Worm (Caenorhabditis elegans) whole organism, late embryonic: ENCODE measurements around the gene C45G9.12.
A peak's percentile ranks its signal among the peaks of the same experiment; 100 is the strongest.

ENCODE experiments used
- C38D4.7 ChIP-seq: fragments of 200-800 bp; sonication (Bioruptor generic); optimal IDR thresholded peaks from 2 replicates; lab custom pipeline; 2018; ENCODE audit warnings: mild to moderate bottlenecking, missing genetic modification characterization, moderate library complexity, missing compliant biosample characterization
- F13H6.1 ChIP-seq: sonication (generic microtip); optimal IDR thresholded peaks from 2 replicates; lab custom pipeline; 2016; ENCODE audit warnings: missing genetic modification characterization, missing compliant biosample characterization
- K09A11.1 ChIP-seq: sonication (generic microtip); optimal IDR thresholded peaks from 2 replicates; lab custom pipeline; 2017; ENCODE audit warnings: antibody characterized with exemption, mild to moderate bottlenecking, missing genetic modification characterization, missing compliant biosample characterization; ENCODE audit not compliant: insufficient read depth
- T23F11.4 ChIP-seq: fragments of 200-800 bp; sonication (Bioruptor generic); optimal IDR thresholded peaks from 2 replicates; lab custom pipeline; 2018; ENCODE audit warnings: mild to moderate bottlenecking, missing genetic modification characterization, missing compliant biosample characterization
- ahr-1 ChIP-seq: sonication (generic microtip); optimal IDR thresholded peaks from 2 replicates; lab custom pipeline; 2016; ENCODE audit warnings: missing genetic modification characterization, missing compliant biosample characterization
- ceh-18 ChIP-seq: sonication (generic microtip); optimal IDR thresholded peaks from 2 replicates; lab custom pipeline; 2016; ENCODE audit warnings: missing genetic modification characterization, missing compliant biosample characterization
- ceh-22 ChIP-seq: sonication (generic microtip); optimal IDR thresholded peaks from 2 replicates; lab custom pipeline; 2017; ENCODE audit warnings: missing biosample characterization, missing genetic modification characterization
- ceh-24 ChIP-seq: sonication (generic microtip); optimal IDR thresholded peaks from 2 replicates; lab custom pipeline; 2016; ENCODE audit warnings: mild to moderate bottlenecking, missing genetic modification characterization, missing compliant biosample characterization
- ceh-30 ChIP-seq: fragments of 150-350 bp; optimal IDR thresholded peaks from 2 replicates; lab custom pipeline; 2014; ENCODE audit warnings: missing biosample characterization, missing genetic modification characterization
- ceh-31 ChIP-seq: sonication (generic microtip); optimal IDR thresholded peaks from 2 replicates; lab custom pipeline; 2016; ENCODE audit warnings: missing genetic modification characterization, missing compliant biosample characterization
- ceh-45 ChIP-seq: fragments of 200-800 bp; sonication (Bioruptor generic); IDR thresholded peaks from 2 replicates; pipeline ENCODE4 v1.3.6; 2022; ENCODE audit warnings: missing genetic modification reagents, missing genetic modification characterization, missing compliant biosample characterization
- ceh-6 ChIP-seq: fragments of 200-800 bp; sonication (Bioruptor generic); optimal IDR thresholded peaks from 2 replicates; lab custom pipeline; 2018; ENCODE audit warnings: mild to moderate bottlenecking, missing genetic modification characterization, missing compliant biosample characterization
- ceh-9 ChIP-seq: sonication (generic microtip); optimal IDR thresholded peaks from 2 replicates; lab custom pipeline; 2016; ENCODE audit warnings: mild to moderate bottlenecking, missing genetic modification characterization, inconsistent platforms, missing compliant biosample characterization
- dve-1 ChIP-seq: sonication (generic microtip); optimal IDR thresholded peaks from 2 replicates; lab custom pipeline; 2017; ENCODE audit warnings: antibody characterized with exemption, mild to moderate bottlenecking, missing genetic modification characterization, missing compliant biosample characterization
- elt-2 ChIP-seq: sonication (generic microtip); optimal IDR thresholded peaks from 2 replicates; lab custom pipeline; 2016; ENCODE audit warnings: missing genetic modification reagents, missing genetic modification characterization, missing compliant biosample characterization
- elt-4 ChIP-seq: sonication (generic microtip); optimal IDR thresholded peaks from 2 replicates; lab custom pipeline; 2016; ENCODE audit warnings: missing genetic modification characterization, missing compliant biosample characterization
- eyg-1 ChIP-seq: sonication (generic microtip); optimal IDR thresholded peaks from 2 replicates; lab custom pipeline; 2016; ENCODE audit warnings: missing genotype, missing genetic modification characterization, missing compliant biosample characterization
- fax-1 ChIP-seq: sonication (generic microtip); optimal IDR thresholded peaks from 2 replicates; lab custom pipeline; 2016; ENCODE audit warnings: missing genotype, missing genetic modification characterization, missing compliant biosample characterization
- fkh-10 ChIP-seq: fragments of 150-350 bp; optimal IDR thresholded peaks from 2 replicates; lab custom pipeline; 2014; ENCODE audit warnings: missing biosample characterization, missing genetic modification reagents, missing genetic modification characterization
- fkh-6 ChIP-seq: sonication (generic microtip); optimal IDR thresholded peaks from 2 replicates; lab custom pipeline; 2016; ENCODE audit warnings: missing genetic modification characterization, missing compliant biosample characterization
- gmeb-2 ChIP-seq: sonication (generic microtip); optimal IDR thresholded peaks from 2 replicates; lab custom pipeline; 2016; ENCODE audit warnings: missing genetic modification characterization, inconsistent platforms, missing compliant biosample characterization
- hlh-13 ChIP-seq: fragments of 200-800 bp; sonication (Bioruptor generic); optimal IDR thresholded peaks from 2 replicates; lab custom pipeline; 2018; ENCODE audit warnings: mild to moderate bottlenecking, missing genetic modification characterization, missing compliant biosample characterization
- hlh-30 ChIP-seq: sonication (generic microtip); optimal IDR thresholded peaks from 2 replicates; lab custom pipeline; 2017; ENCODE audit warnings: antibody characterized with exemption, missing genetic modification characterization, missing compliant biosample characterization; ENCODE audit not compliant: insufficient read depth
- lim-6 ChIP-seq: sonication (generic microtip); optimal IDR thresholded peaks from 2 replicates; lab custom pipeline; 2016; ENCODE audit warnings: missing genetic modification characterization, missing compliant biosample characterization
- lin-11 ChIP-seq: fragments of 200-800 bp; sonication (Bioruptor generic); optimal IDR thresholded peaks from 2 replicates; lab custom pipeline; 2018; ENCODE audit warnings: mild to moderate bottlenecking, missing genetic modification characterization, missing compliant biosample characterization
- nhr-11 ChIP-seq: fragments of 150-350 bp; optimal IDR thresholded peaks from 2 replicates; lab custom pipeline; 2014; ENCODE audit warnings: missing biosample characterization, missing genetic modification characterization
- pag-3 ChIP-seq: sonication (generic microtip); optimal IDR thresholded peaks from 2 replicates; lab custom pipeline; 2016; ENCODE audit warnings: missing compliant biosample characterization, missing genetic modification characterization, borderline replicate concordance
- pax-1 ChIP-seq: fragments of 150-350 bp; optimal IDR thresholded peaks from 2 replicates; lab custom pipeline; 2014; ENCODE audit warnings: missing biosample characterization, missing genetic modification characterization
- pha-2 ChIP-seq: sonication (generic microtip); optimal IDR thresholded peaks from 2 replicates; lab custom pipeline; 2017; ENCODE audit warnings: mild to moderate bottlenecking, missing genetic modification characterization, missing compliant biosample characterization
- pqm-1 ChIP-seq: sonication (generic microtip); optimal IDR thresholded peaks from 2 replicates; lab custom pipeline; 2016; ENCODE audit warnings: missing genetic modification characterization, missing compliant biosample characterization
- ref-2 ChIP-seq: sonication (generic microtip); optimal IDR thresholded peaks from 2 replicates; lab custom pipeline; 2016; ENCODE audit warnings: missing genetic modification characterization, missing compliant biosample characterization
- rnt-1 ChIP-seq: sonication (generic microtip); optimal IDR thresholded peaks from 2 replicates; lab custom pipeline; 2016; ENCODE audit warnings: missing genetic modification characterization, missing compliant biosample characterization
- sdc-2 ChIP-seq: sonication (generic microtip); optimal IDR thresholded peaks from 2 replicates; lab custom pipeline; 2016; ENCODE audit warnings: missing genotype, missing genetic modification characterization, missing compliant biosample characterization
- syd-9 ChIP-seq: sonication (generic microtip); optimal IDR thresholded peaks from 2 replicates; lab custom pipeline; 2016; ENCODE audit warnings: mild to moderate bottlenecking, missing genetic modification characterization, moderate library complexity, missing compliant biosample characterization
- tbx-7 ChIP-seq: sonication (generic microtip); optimal IDR thresholded peaks from 2 replicates; lab custom pipeline; 2016; ENCODE audit warnings: missing genotype, missing genetic modification characterization, missing compliant biosample characterization
- unc-42 ChIP-seq: sonication (generic microtip); optimal IDR thresholded peaks from 2 replicates; lab custom pipeline; 2016; ENCODE audit warnings: missing genotype, missing genetic modification characterization, missing compliant biosample characterization
- unc-55 ChIP-seq: sonication (generic microtip); optimal IDR thresholded peaks from 2 replicates; lab custom pipeline; 2017; ENCODE audit warnings: missing biosample characterization, missing genetic modification reagents, missing genetic modification characterization
- unc-86 ChIP-seq: sonication (generic microtip); optimal IDR thresholded peaks from 2 replicates; lab custom pipeline; 2016; ENCODE audit warnings: missing genetic modification characterization, missing compliant biosample characterization

The C45G9.12 gene

ce11 chrIII:5080700-5081572 is 9.5 kb upstream of the C45G9.12 start (continued):
- TF ChIP-seq rnt-1 (tag; lab: Kevin White, UChicago), result no peak
- TF ChIP-seq unc-42 (tag; lab: Kevin White, UChicago), result peak; percentile 61
- no peak for TF ChIP-seq eyg-1
- peak; percentile 54 for TF ChIP-seq fax-1 (tag; lab: Kevin White, UChicago)
- TF ChIP-seq F13H6.1 (tag; lab: Kevin White, UChicago), result no peak
- TF ChIP-seq ceh-30 (tag; lab: Kevin White, UChicago), result no peak
- TF ChIP-seq C38D4.7 (GFP tag; lab: Kevin White, UChicago), result peak; percentile 73
- no peak for TF ChIP-seq K09A11.1 (tag; lab: Kevin White, UChicago)
- TF ChIP-seq T23F11.4 (GFP tag; lab: Kevin White, UChicago), result peak; percentile 28
- TF ChIP-seq pha-2, result peak; percentile 66
- TF ChIP-seq hlh-30, result no peak
- peak; percentile 53 for TF ChIP-seq dve-1 (tag; lab: Kevin White, UChicago)
- peak; percentile 26 for TF ChIP-seq tbx-7 (tag; lab: Kevin White, UChicago)
- peak; percentile 49 for TF ChIP-seq lin-11 (tag; lab: Kevin White, UChicago)
- TF ChIP-seq ceh-18 (tag; lab: Kevin White, UChicago), result peak; percentile 38
- no peak for TF ChIP-seq unc-55 (GFP tag; lab: Kevin White, UChicago)
- TF ChIP-seq lim-6 (tag; lab: Kevin White, UChicago), result peak; percentile 5
- no peak for TF ChIP-seq pax-1
- TF ChIP-seq gmeb-2, result peak; percentile 29
- no peak for TF ChIP-seq elt-4
- TF ChIP-seq pqm-1 (tag; lab: Kevin White, UChicago), result peak; percentile 4
- peak; percentile 15 for TF ChIP-seq ahr-1 (tag; lab: Kevin White, UChicago)
- no peak for TF ChIP-seq nhr-11
- peak; percentile 14 for TF ChIP-seq ceh-9 (tag; lab: Kevin White, UChicago)
- TF ChIP-seq syd-9 (tag; lab: Kevin White, UChicago), result no peak
- TF ChIP-seq sdc-2 (tag; lab: Kevin White, UChicago), result peak; percentile 46
- peak; percentile 54 for TF ChIP-seq ceh-24 (tag; lab: Kevin White, UChicago)
- TF ChIP-seq unc-86 (tag; lab: Kevin White, UChicago), result peak; percentile 57
- TF ChIP-seq fkh-6 (tag; lab: Kevin White, UChicago), result peak; percentile 78
- TF ChIP-seq fkh-10 (GFP tag; lab: Kevin White, UChicago), result no peak
- peak; percentile 69 for TF ChIP-seq ceh-6 (GFP tag; lab: Kevin White, UChicago)
- peak; percentile 75 for TF ChIP-seq ref-2 (tag; lab: Kevin White, UChicago)
- no peak for TF ChIP-seq pag-3 (tag; lab: Kevin White, UChicago)
- TF ChIP-seq ceh-22 (tag; lab: Kevin White, UChicago), result no peak
- peak; percentile 71 for TF ChIP-seq ceh-45 (GFP tag; lab: Robert Waterston, UW)
- TF ChIP-seq ceh-31, result peak; percentile 25
- peak; percentile 47 for TF ChIP-seq hlh-13

ce11 chrIII:5078062-5078461 is 6.7 kb upstream of the C45G9.12 start:
- TF ChIP-seq sdc-2 (tag; lab: Kevin White, UChicago), result no peak
- peak; percentile 15 for TF ChIP-seq elt-2 (tag; lab: Kevin White, UChicago)
